Fruit fly (Drosophila melanogaster): ENCODE results near the gene Brd8.

The Brd8 gene

dm6 chr3R:29210542-29211393 lies 12.5 kb upstream of the Brd8 start (continued):
- no peak for TF ChIP-seq Hmr (GFP tag; optimal IDR thresholded peaks at IDR 0.05)
- TF ChIP-seq CG4617 (GFP tag; optimal IDR thresholded peaks at IDR 0.05; ENCODE audit: borderline replicate concordance), result no peak
- TF ChIP-seq kay (GFP tag; optimal IDR thresholded peaks at IDR 0.05), result no peak
- TF ChIP-seq CG10209 (GFP tag; optimal IDR thresholded peaks at IDR 0.05), result no peak
- no peak for TF ChIP-seq wdn (GFP tag; IDR thresholded peaks at IDR 0.05)
- TF ChIP-seq Fer1 (GFP tag; optimal IDR thresholded peaks at IDR 0.05), result no peak
- no peak for TF ChIP-seq Spps (tag; optimal IDR thresholded peaks at IDR 0.05)
- no peak for TF ChIP-seq sima (GFP tag; optimal IDR thresholded peaks at IDR 0.05)
- peak; percentile 12 for TF ChIP-seq unpg (GFP tag; optimal IDR thresholded peaks at IDR 0.05)
- TF ChIP-seq ase (GFP tag; IDR thresholded peaks at IDR 0.05), result no peak
- no peak for TF ChIP-seq aop (GFP tag; IDR thresholded peaks at IDR 0.05)
- TF ChIP-seq CG5180 (GFP tag; optimal IDR thresholded peaks at IDR 0.05), result no peak
- no peak for TF ChIP-seq Pdp1 (GFP tag; optimal IDR thresholded peaks at IDR 0.05)
- no peak for TF ChIP-seq shn (GFP tag; optimal IDR thresholded peaks at IDR 0.05)
- peak; percentile 37 for TF ChIP-seq CG10979 (tag; optimal IDR thresholded peaks at IDR 0.05)
- TF ChIP-seq HLH4C (GFP tag; IDR thresholded peaks at IDR 0.05; ENCODE audit: partially characterized antibody), result no peak
- peak; percentile 11 for TF ChIP-seq CG13424 (tag; optimal IDR thresholded peaks at IDR 0.05)
- TF ChIP-seq gfzf (GFP tag; optimal IDR thresholded peaks at IDR 0.05), result no peak
- TF ChIP-seq CG31224 (GFP tag; IDR thresholded peaks at IDR 0.05), result no peak
- TF ChIP-seq CG11723 (GFP tag; optimal IDR thresholded peaks at IDR 0.05), result no peak
- no peak for TF ChIP-seq dmrt99B (tag; optimal IDR thresholded peaks at IDR 0.05)
- no peak for TF ChIP-seq mam (GFP tag; optimal IDR thresholded peaks at IDR 0.05)
- TF ChIP-seq CG6272 (GFP tag; IDR thresholded peaks at IDR 0.05), result no peak
- TF ChIP-seq Meics (GFP tag; optimal IDR thresholded peaks at IDR 0.05), result no peak
- TF ChIP-seq nerfin-2 (GFP tag; IDR thresholded peaks at IDR 0.05; ENCODE audit: partially characterized antibody), result no peak
- peak; percentile 7 for TF ChIP-seq CG33557 (GFP tag; optimal IDR thresholded peaks at IDR 0.05)
- TF ChIP-seq wek (GFP tag; optimal IDR thresholded peaks at IDR 0.05), result no peak
- no peak for TF ChIP-seq pita (GFP tag; optimal IDR thresholded peaks at IDR 0.05)
- no peak for TF ChIP-seq CG7928 (GFP tag; optimal IDR thresholded peaks at IDR 0.05)
- no peak for TF ChIP-seq CG4328 (GFP tag; optimal IDR thresholded peaks at IDR 0.05)
- peak; percentile 60 for TF ChIP-seq CG32772 (GFP tag; IDR thresholded peaks at IDR 0.05)
- TF ChIP-seq CG10321 (GFP tag; IDR thresholded peaks at IDR 0.05), result no peak
- no peak for TF ChIP-seq maf-S (GFP tag; optimal IDR thresholded peaks at IDR 0.05)
- TF ChIP-seq B-H1 (GFP tag; IDR thresholded peaks at IDR 0.05), result no peak
- TF ChIP-seq CG32532 (GFP tag; IDR thresholded peaks at IDR 0.05), result no peak
- no peak for TF ChIP-seq CG15479 (GFP tag; optimal IDR thresholded peaks at IDR 0.05)
- TF ChIP-seq CG7556 (GFP tag; optimal IDR thresholded peaks at IDR 0.05), result peak; percentile 14
- TF ChIP-seq Ets97D (GFP tag; optimal IDR thresholded peaks at IDR 0.05), result no peak
- no peak for TF ChIP-seq CG18619 (GFP tag; optimal IDR thresholded peaks at IDR 0.05)
- peak; percentile 10 for TF ChIP-seq Ssrp (tag; optimal IDR thresholded peaks at IDR 0.05)
- no peak for TF ChIP-seq inv (GFP tag; IDR thresholded peaks at IDR 0.05; ENCODE audit: partially characterized antibody)
- TF ChIP-seq Dad (GFP tag; optimal IDR thresholded peaks at IDR 0.05), result no peak
- TF ChIP-seq zen2 (GFP tag; IDR thresholded peaks at IDR 0.05; ENCODE audit: partially characterized antibody), result no peak
- TF ChIP-seq CG7745 (tag; optimal IDR thresholded peaks at IDR 0.05), result no peak
- no peak for TF ChIP-seq ems (GFP tag; optimal IDR thresholded peaks at IDR 0.05)
- TF ChIP-seq CG14050 (GFP tag; IDR thresholded peaks at IDR 0.05), result no peak
- TF ChIP-seq kni (GFP tag; optimal IDR thresholded peaks at IDR 0.05), result peak; percentile 95
- no peak for TF ChIP-seq CG9609 (GFP tag; optimal IDR thresholded peaks at IDR 0.05)
- peak; percentile 21 for TF ChIP-seq CG17359 (tag; optimal IDR thresholded peaks at IDR 0.05)
